Worm (Caenorhabditis elegans) whole organism, L3 larva: ENCODE results near the gene affl-2.

Experiments
- R02D3.7 ChIP-seq: fragments of 150-350 bp; optimal IDR thresholded peaks from 2 replicates; lab custom pipeline; 2014; ENCODE audit warnings: missing biosample characterization, missing genetic modification characterization
- ZK546.5 ChIP-seq: sonication (generic microtip); optimal IDR thresholded peaks from 2 replicates; lab custom pipeline; 2017; ENCODE audit warnings: missing biosample characterization, missing genetic modification characterization
- aly-2 ChIP-seq: fragments of 150-350 bp; optimal IDR thresholded peaks from 2 replicates; lab custom pipeline; 2014; ENCODE audit warnings: missing biosample characterization, missing genetic modification characterization
- ama-1 ChIP-seq: fragments of 150-350 bp; optimal IDR thresholded peaks from 2 replicates; lab custom pipeline; 2018
- ceh-16 ChIP-seq: sonication (generic microtip); optimal IDR thresholded peaks from 2 replicates; lab custom pipeline; 2017; ENCODE audit warnings: missing biosample characterization, missing genetic modification characterization
- ceh-28 ChIP-seq: fragments of 150-350 bp; optimal IDR thresholded peaks from 2 replicates; lab custom pipeline; 2014; ENCODE audit warnings: missing biosample characterization, missing genetic modification reagents, missing genetic modification characterization
- ceh-82 ChIP-seq: fragments of 150-350 bp; optimal IDR thresholded peaks from 2 replicates; lab custom pipeline; 2014; ENCODE audit warnings: missing biosample characterization, missing genetic modification characterization
- ceh-9 ChIP-seq: sonication (generic microtip); optimal IDR thresholded peaks from 2 replicates; lab custom pipeline; 2018; ENCODE audit warnings: missing biosample characterization, missing genetic modification characterization
- egl-5 ChIP-seq: fragments of 150-350 bp; optimal IDR thresholded peaks from 2 replicates; lab custom pipeline; 2017; ENCODE audit warnings: missing biosample characterization, missing genetic modification reagents, missing genetic modification characterization, inconsistent platforms
- elt-1 ChIP-seq: fragments of 150-350 bp; optimal IDR thresholded peaks from 2 replicates; lab custom pipeline; 2014; ENCODE audit warnings: missing biosample characterization, missing genetic modification characterization
- elt-2 ChIP-seq: sonication (generic microtip); optimal IDR thresholded peaks from 2 replicates; lab custom pipeline; 2016; ENCODE audit warnings: missing genetic modification reagents, mild to moderate bottlenecking, missing genetic modification characterization, missing compliant biosample characterization
- elt-3 ChIP-seq, 3 experiments: fragments of 150-350 bp in 1 of 3; sonication (generic microtip) in 2 of 3; optimal IDR thresholded peaks; 2 replicates in 2 of 3; 4 replicates in 1 of 3; lab custom pipeline; 2014 to 2017; ENCODE audit warnings: missing biosample characterization in 3 of 3, missing genetic modification characterization in 3 of 3
- eor-1 ChIP-seq, 2 experiments: fragments of 150-350 bp; optimal IDR thresholded peaks; 2 replicates each; lab custom pipeline; 2014 to 2018; ENCODE audit warnings: missing biosample characterization in 2 of 2, missing genetic modification characterization in 2 of 2
- fkh-10 ChIP-seq: sonication (generic microtip); optimal IDR thresholded peaks from 2 replicates; lab custom pipeline; 2017; ENCODE audit warnings: missing biosample characterization, missing genetic modification reagents, missing genetic modification characterization
- fkh-2 ChIP-seq: fragments of 150-350 bp; optimal IDR thresholded peaks from 2 replicates; lab custom pipeline; 2014; ENCODE audit warnings: missing biosample characterization, missing genetic modification reagents, missing genetic modification characterization
- fos-1 ChIP-seq: fragments of 150-350 bp; optimal IDR thresholded peaks from 2 replicates; lab custom pipeline; 2014; ENCODE audit warnings: missing biosample characterization, missing genetic modification characterization
- hmg-11 ChIP-seq: sonication (generic microtip); optimal IDR thresholded peaks from 2 replicates; lab custom pipeline; 2016; ENCODE audit warnings: missing genetic modification characterization, missing compliant biosample characterization
- jun-1 ChIP-seq: fragments of 150-350 bp; optimal IDR thresholded peaks from 2 replicates; lab custom pipeline; 2014; ENCODE audit warnings: missing biosample characterization, missing genetic modification reagents, missing genetic modification characterization
- lin-15B ChIP-seq: fragments of 150-350 bp; optimal IDR thresholded peaks from 2 replicates; lab custom pipeline; 2014; ENCODE audit warnings: missing biosample characterization, missing genetic modification characterization
- lin-39 ChIP-seq: fragments of 150-350 bp; optimal IDR thresholded peaks from 2 replicates; lab custom pipeline; 2018; ENCODE audit warnings: missing biosample characterization, missing genetic modification reagents, missing genetic modification characterization
- lsy-12 ChIP-seq: sonication (generic microtip); optimal IDR thresholded peaks from 2 replicates; lab custom pipeline; 2016; ENCODE audit warnings: mild to moderate bottlenecking, missing genetic modification characterization, missing compliant biosample characterization
- nfya-1 ChIP-seq: sonication (generic microtip); optimal IDR thresholded peaks from 2 replicates; lab custom pipeline; 2017; ENCODE audit warnings: missing genetic modification characterization, mild to moderate bottlenecking, missing compliant biosample characterization, antibody characterized with exemption, moderate library complexity; ENCODE audit not compliant: insufficient read depth
- nhr-11 ChIP-seq: fragments of 150-350 bp; optimal IDR thresholded peaks from 2 replicates; lab custom pipeline; 2014; ENCODE audit warnings: missing biosample characterization, missing genetic modification characterization
- nhr-23 ChIP-seq: fragments of 150-350 bp; optimal IDR thresholded peaks from 2 replicates; lab custom pipeline; 2014; ENCODE audit warnings: missing biosample characterization, missing genetic modification reagents, missing genetic modification characterization
- nhr-237 ChIP-seq: fragments of 150-350 bp; optimal IDR thresholded peaks from 2 replicates; lab custom pipeline; 2014; ENCODE audit warnings: missing biosample characterization, missing genetic modification characterization
- nhr-25 ChIP-seq: sonication (generic microtip); optimal IDR thresholded peaks from 2 replicates; lab custom pipeline; 2017; ENCODE audit warnings: missing biosample characterization, missing genetic modification characterization
- nhr-43 ChIP-seq: sonication (generic microtip); optimal IDR thresholded peaks from 2 replicates; lab custom pipeline; 2016; ENCODE audit warnings: mild to moderate bottlenecking, missing genetic modification characterization, missing compliant biosample characterization; ENCODE audit not compliant: poor library complexity, severe bottlenecking
- nhr-67 ChIP-seq: fragments of 150-350 bp; optimal IDR thresholded peaks from 2 replicates; lab custom pipeline; 2014; ENCODE audit warnings: missing biosample characterization, missing genetic modification characterization
- nhr-76 ChIP-seq: fragments of 150-350 bp; sonication (generic microtip); optimal IDR thresholded peaks from 5 replicates; lab custom pipeline; 2014; ENCODE audit warnings: missing biosample characterization, missing genetic modification characterization
- nhr-77 ChIP-seq: fragments of 150-350 bp; optimal IDR thresholded peaks from 2 replicates; lab custom pipeline; 2014; ENCODE audit warnings: missing biosample characterization, missing genetic modification characterization
- pha-4 ChIP-seq: fragments of 150-350 bp; optimal IDR thresholded peaks from 2 replicates; lab custom pipeline; 2014; ENCODE audit warnings: missing biosample characterization, missing genetic modification reagents, missing genetic modification characterization
- pqm-1 ChIP-seq: fragments of 150-350 bp; optimal IDR thresholded peaks from 2 replicates; lab custom pipeline; 2017; ENCODE audit warnings: missing biosample characterization, missing genetic modification characterization, inconsistent platforms
- sea-2 ChIP-seq: fragments of 150-350 bp; sonication (generic microtip); optimal IDR thresholded peaks from 4 replicates; lab custom pipeline; 2014; ENCODE audit warnings: missing biosample characterization, missing genetic modification reagents, missing genetic modification characterization
- skn-1 ChIP-seq: fragments of 150-350 bp; optimal IDR thresholded peaks from 2 replicates; lab custom pipeline; 2014; ENCODE audit warnings: missing biosample characterization, missing genetic modification characterization
- tbx-2 ChIP-seq: sonication (generic microtip); optimal IDR thresholded peaks from 2 replicates; lab custom pipeline; 2016; ENCODE audit warnings: mild to moderate bottlenecking, missing genetic modification characterization, missing compliant biosample characterization
- unc-39 ChIP-seq: sonication (generic microtip); optimal IDR thresholded peaks from 4 replicates; lab custom pipeline; 2017; ENCODE audit warnings: missing biosample characterization, missing genetic modification characterization
- zag-1 ChIP-seq: fragments of 150-350 bp; optimal IDR thresholded peaks from 2 replicates; lab custom pipeline; 2014; ENCODE audit warnings: missing biosample characterization, missing genetic modification characterization
- ztf-11 ChIP-seq: fragments of 150-350 bp; optimal IDR thresholded peaks from 2 replicates; lab custom pipeline; 2014; ENCODE audit warnings: missing biosample characterization, missing genetic modification characterization
- ztf-4 ChIP-seq: fragments of 150-350 bp; optimal IDR thresholded peaks from 2 replicates; lab custom pipeline; 2014; ENCODE audit warnings: missing biosample characterization, missing genetic modification characterization

The affl-2 gene

DNA sequence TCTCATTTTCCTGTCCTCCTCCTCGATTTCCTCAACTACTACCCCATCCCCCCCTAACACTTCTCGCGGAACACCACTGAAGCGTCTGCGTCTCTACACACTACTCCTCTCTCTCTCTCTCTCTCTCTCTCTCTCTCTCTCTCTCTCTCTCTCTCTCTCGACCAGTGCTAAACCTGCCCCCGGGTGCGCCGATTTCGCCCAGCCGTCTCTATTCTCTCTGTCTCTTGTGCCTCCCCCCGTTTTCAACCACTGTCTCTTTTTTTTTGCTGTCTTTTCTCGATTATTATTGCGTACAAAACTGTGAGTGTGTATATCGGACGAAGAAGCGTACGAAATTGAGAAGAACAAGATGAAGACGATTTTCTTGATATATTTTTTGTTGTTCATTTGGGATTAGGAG, 1.7 kb upstream of the affl-2 start:
- peak; percentile 78 for TF ChIP-seq nfya-1 (tag; lab: Kevin White, UChicago)
- TF ChIP-seq unc-39, result no peak
- TF ChIP-seq pha-4 (tag; lab: Kevin White, UChicago), result peak; percentile 42
- peak; percentile 60 for TF ChIP-seq R02D3.7
- no peak for TF ChIP-seq zag-1 (tag; lab: Kevin White, UChicago)
- TF ChIP-seq ZK546.5 (tag; lab: Kevin White, UChicago), result no peak
- peak; percentile 81 for TF ChIP-seq lin-39 (tag; lab: Kevin White, UChicago)
- peak; percentile 80 for TF ChIP-seq hmg-11 (tag; lab: Kevin White, UChicago)
- no peak for TF ChIP-seq tbx-2 (tag; lab: Kevin White, UChicago)
- TF ChIP-seq nhr-25 (tag; lab: Kevin White, UChicago), result peak; percentile 78
- TF ChIP-seq nhr-23, result peak; percentile 70
- TF ChIP-seq lin-15B (tag; lab: Kevin White, UChicago), result peak; percentile 32
- peak; percentile 51 for TF ChIP-seq nhr-43 (tag; lab: Kevin White, UChicago)
- TF ChIP-seq nhr-11, result no peak
- TF ChIP-seq lsy-12 (tag; lab: Kevin White, UChicago), result peak; percentile 35
- no peak for TF ChIP-seq nhr-237 (tag; lab: Kevin White, UChicago)
- TF ChIP-seq nhr-77 (tag; lab: Kevin White, UChicago), result no peak
- no peak for TF ChIP-seq elt-1 (tag; lab: Kevin White, UChicago)
- TF ChIP-seq ceh-82 (tag; lab: Kevin White, UChicago), result peak; percentile 2
- no peak for TF ChIP-seq fos-1 (tag; lab: Kevin White, UChicago)
- no peak for TF ChIP-seq nhr-76 (tag; lab: Kevin White, UChicago)
- TF ChIP-seq ceh-28, result peak; percentile 68
- TF ChIP-seq ama-1 (lab: Kevin White, UChicago), result no peak
- peak; percentile 56 for TF ChIP-seq elt-2 (tag; lab: Kevin White, UChicago)
- TF ChIP-seq eor-1 (tag; optimal IDR thresholded peaks at IDR 0.05; lab: Kevin White, UChicago), result no peak
- TF ChIP-seq jun-1, result peak; percentile 45
- TF ChIP-seq, all 47 proteins: peak for 14

DNA sequence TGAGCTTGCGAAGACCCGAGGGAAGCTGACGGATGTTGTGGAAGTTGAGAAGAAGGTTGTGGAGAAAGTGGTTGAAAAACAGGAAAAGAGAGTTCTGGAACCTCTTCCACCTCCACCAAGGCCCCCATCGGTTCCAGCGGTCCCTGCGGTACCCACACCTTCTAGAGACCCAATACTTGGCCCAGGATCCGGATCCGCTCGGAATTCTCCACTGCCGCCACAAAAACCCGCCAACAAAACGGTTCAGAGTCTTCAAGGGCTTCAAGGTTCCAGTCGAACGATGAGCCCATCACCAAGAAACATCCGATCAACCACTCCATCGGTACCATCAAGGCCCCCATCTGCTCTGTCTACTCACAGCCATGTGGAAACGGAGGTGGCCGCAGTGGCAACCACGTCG, 2.3 kb downstream of the affl-2 start:
- TF ChIP-seq jun-1, result no peak
- no peak for TF ChIP-seq nhr-23
- no peak for TF ChIP-seq elt-1 (tag; lab: Kevin White, UChicago)
- TF ChIP-seq fkh-10 (GFP tag; lab: Kevin White, UChicago), result no peak
- TF ChIP-seq sea-2 (GFP tag; lab: Kevin White, UChicago), result no peak
- TF ChIP-seq ama-1 (lab: Kevin White, UChicago), result no peak
- no peak for TF ChIP-seq unc-39
- TF ChIP-seq tbx-2 (tag; lab: Kevin White, UChicago), result no peak
- no peak for TF ChIP-seq pha-4 (tag; lab: Kevin White, UChicago)
- TF ChIP-seq nhr-43 (tag; lab: Kevin White, UChicago), result no peak
- TF ChIP-seq elt-3 (tag; optimal IDR thresholded peaks at IDR 0.05; lab: Kevin White, UChicago), result no peak
- no peak for TF ChIP-seq fos-1 (tag; lab: Kevin White, UChicago)
- TF ChIP-seq nhr-67 (tag; lab: Kevin White, UChicago), result no peak
- no peak for TF ChIP-seq eor-1 (tag; optimal IDR thresholded peaks at IDR 0.05; lab: Kevin White, UChicago)
- no peak for TF ChIP-seq ztf-11
- TF ChIP-seq egl-5 (tag; lab: Kevin White, UChicago), result no peak
- no peak for TF ChIP-seq nhr-25 (tag; lab: Kevin White, UChicago)
- no peak for TF ChIP-seq zag-1 (tag; lab: Kevin White, UChicago)
- TF ChIP-seq ceh-16, result no peak

- no peak for TF ChIP-seq ZK546.5 (tag; lab: Kevin White, UChicago)
- TF ChIP-seq aly-2 (tag; lab: Kevin White, UChicago), result no peak
- no peak for TF ChIP-seq pha-4 (tag; lab: Kevin White, UChicago)
- no peak for TF ChIP-seq nhr-43 (tag; lab: Kevin White, UChicago)
- no peak for TF ChIP-seq skn-1 (tag; lab: Kevin White, UChicago)
- no peak for TF ChIP-seq pqm-1
- TF ChIP-seq ztf-4, result no peak
- TF ChIP-seq ceh-9 (tag; lab: Kevin White, UChicago), result no peak
- TF ChIP-seq ztf-11, result no peak
- TF ChIP-seq lin-15B (tag; lab: Kevin White, UChicago), result no peak
- no peak for TF ChIP-seq fkh-2
- TF ChIP-seq ceh-82 (tag; lab: Kevin White, UChicago), result no peak
These were observed 5.2 kb downstream of the affl-2 start, which contains the start of gene affl-1 for ce11 chrIII:439926-440325. Gene affl-1, plus strand, starts transcription at chrIII:440226.
